Worm (Caenorhabditis elegans) whole organism, mixed stage, embryonic: ENCODE results near the gene mam-6.

ENCODE experiments used
- M03D4.4 ChIP-seq: sonication (generic microtip); optimal IDR thresholded peaks from 2 replicates; lab custom pipeline; 2017; ENCODE audit warnings: mild to moderate bottlenecking, missing genetic modification characterization, missing compliant biosample characterization
- bed-3 ChIP-seq: fragments of 200-800 bp; sonication (Bioruptor generic); optimal IDR thresholded peaks from 3 replicates; lab custom pipeline; 2018; ENCODE audit warnings: mild to moderate bottlenecking, missing genetic modification characterization, moderate library complexity, missing compliant biosample characterization
- blmp-1 ChIP-seq: fragments of 150-350 bp; optimal IDR thresholded peaks from 2 replicates; lab custom pipeline; 2014; ENCODE audit warnings: missing biosample characterization, missing genetic modification characterization
- ceh-39 ChIP-seq: fragments of 150-350 bp; optimal IDR thresholded peaks from 2 replicates; lab custom pipeline; 2014; ENCODE audit warnings: missing biosample characterization, missing genetic modification characterization
- ceh-43 ChIP-seq: fragments of 200-800 bp; sonication (Bioruptor generic); optimal IDR thresholded peaks from 2 replicates; lab custom pipeline; 2018; ENCODE audit warnings: mild to moderate bottlenecking, missing genetic modification characterization, moderate library complexity, missing compliant biosample characterization
- ceh-83 ChIP-seq: fragments of 200-800 bp; sonication (Bioruptor generic); optimal IDR thresholded peaks from 2 replicates; lab custom pipeline; 2018; ENCODE audit warnings: mild to moderate bottlenecking, missing genetic modification characterization, missing compliant biosample characterization
- ces-1 ChIP-seq: fragments of 150-350 bp; optimal IDR thresholded peaks from 2 replicates; lab custom pipeline; 2014; ENCODE audit warnings: missing biosample characterization, missing genetic modification reagents, missing genetic modification characterization
- cnd-1 ChIP-seq: fragments of 200-800 bp; sonication (Bioruptor generic); optimal IDR thresholded peaks from 2 replicates; lab custom pipeline; 2018; ENCODE audit warnings: mild to moderate bottlenecking, missing genetic modification characterization, missing compliant biosample characterization
- drap-1 ChIP-seq: fragments of 200-800 bp; sonication (Bioruptor generic); optimal IDR thresholded peaks from 3 replicates; lab custom pipeline; 2018; ENCODE audit warnings: mild to moderate bottlenecking, missing genetic modification characterization, missing compliant biosample characterization
- elt-1 ChIP-seq: sonication (generic microtip); optimal IDR thresholded peaks from 2 replicates; lab custom pipeline; 2017; ENCODE audit warnings: missing genetic modification characterization, mild to moderate bottlenecking, missing compliant biosample characterization, antibody characterized with exemption, moderate library complexity, borderline replicate concordance; ENCODE audit not compliant: insufficient read depth
- elt-3 ChIP-seq: fragments of 150-350 bp; optimal IDR thresholded peaks from 2 replicates; lab custom pipeline; 2014; ENCODE audit warnings: missing biosample characterization, missing genetic modification characterization
- flh-1 ChIP-seq: fragments of 200-800 bp; sonication (Bioruptor generic); optimal IDR thresholded peaks from 2 replicates; lab custom pipeline; 2018; ENCODE audit warnings: mild to moderate bottlenecking, missing genetic modification characterization, moderate library complexity, missing compliant biosample characterization
- ham-2 ChIP-seq: fragments of 200-800 bp; sonication (Bioruptor generic); optimal IDR thresholded peaks from 2 replicates; lab custom pipeline; 2018; ENCODE audit warnings: mild to moderate bottlenecking, missing genetic modification characterization, missing compliant biosample characterization
- hlh-1 ChIP-seq: fragments of 150-350 bp; optimal IDR thresholded peaks from 2 replicates; lab custom pipeline; 2014; ENCODE audit warnings: missing biosample characterization, missing genetic modification reagents, missing genetic modification characterization
- lin-13 ChIP-seq: fragments of 150-350 bp; optimal IDR thresholded peaks from 2 replicates; lab custom pipeline; 2014; ENCODE audit warnings: missing biosample characterization, missing genetic modification characterization
- lin-32 ChIP-seq: fragments of 200-800 bp; sonication (Bioruptor generic); optimal IDR thresholded peaks from 2 replicates; lab custom pipeline; 2018; ENCODE audit warnings: mild to moderate bottlenecking, missing genetic modification characterization, missing compliant biosample characterization
- lsy-2 ChIP-seq: fragments of 150-350 bp; optimal IDR thresholded peaks from 2 replicates; lab custom pipeline; 2014; ENCODE audit warnings: missing biosample characterization, missing genetic modification characterization
- mab-5 ChIP-seq: fragments of 150-350 bp; optimal IDR thresholded peaks from 2 replicates; lab custom pipeline; 2014; ENCODE audit warnings: missing biosample characterization, missing genetic modification characterization
- mep-1 ChIP-seq: fragments of 150-350 bp; optimal IDR thresholded peaks from 2 replicates; lab custom pipeline; 2017; ENCODE audit warnings: missing biosample characterization, missing genetic modification reagents, missing genetic modification characterization, inconsistent platforms
- mls-2 ChIP-seq: sonication (generic microtip); optimal IDR thresholded peaks from 2 replicates; lab custom pipeline; 2016; ENCODE audit warnings: mild to moderate bottlenecking, missing genetic modification characterization, moderate library complexity, missing compliant biosample characterization
- nhr-12 ChIP-seq: fragments of 150-350 bp; optimal IDR thresholded peaks from 2 replicates; lab custom pipeline; 2014; ENCODE audit warnings: missing biosample characterization, missing genetic modification characterization
- nhr-2 ChIP-seq: fragments of 150-350 bp; optimal IDR thresholded peaks from 2 replicates; lab custom pipeline; 2014; ENCODE audit warnings: missing biosample characterization, missing genetic modification characterization
- nhr-237 ChIP-seq: fragments of 150-350 bp; optimal IDR thresholded peaks from 2 replicates; lab custom pipeline; 2014; ENCODE audit warnings: missing biosample characterization, missing genetic modification characterization
- nhr-28 ChIP-seq: fragments of 150-350 bp; optimal IDR thresholded peaks from 2 replicates; lab custom pipeline; 2014; ENCODE audit warnings: missing biosample characterization, missing genetic modification characterization
- nhr-76 ChIP-seq: sonication (generic microtip); optimal IDR thresholded peaks from 2 replicates; lab custom pipeline; 2017; ENCODE audit warnings: missing biosample characterization, missing genetic modification characterization
- pha-4 ChIP-seq: fragments of 150-350 bp; optimal IDR thresholded peaks from 2 replicates; lab custom pipeline; 2018; ENCODE audit warnings: missing biosample characterization, missing genetic modification reagents, missing genetic modification characterization
- sem-2 ChIP-seq: fragments of 200-800 bp; sonication (Bioruptor generic); optimal IDR thresholded peaks from 2 replicates; lab custom pipeline; 2018; ENCODE audit warnings: mild to moderate bottlenecking, missing genetic modification characterization, missing compliant biosample characterization
- snpc-4 ChIP-seq: fragments of 150-350 bp; optimal IDR thresholded peaks from 2 replicates; lab custom pipeline; 2014; ENCODE audit warnings: missing biosample characterization, missing genetic modification characterization
- sptf-1 ChIP-seq: sonication (generic microtip); optimal IDR thresholded peaks from 2 replicates; lab custom pipeline; 2017; ENCODE audit warnings: mild to moderate bottlenecking, missing genetic modification characterization, moderate library complexity, missing compliant biosample characterization
- tbx-8 ChIP-seq: fragments of 200-800 bp; sonication (Bioruptor generic); optimal IDR thresholded peaks from 2 replicates; lab custom pipeline; 2018; ENCODE audit warnings: mild to moderate bottlenecking, missing genetic modification characterization, moderate library complexity, missing compliant biosample characterization
- unc-120 ChIP-seq: sonication (generic microtip); optimal IDR thresholded peaks from 2 replicates; lab custom pipeline; 2017; ENCODE audit warnings: missing genetic modification characterization, missing compliant biosample characterization; ENCODE audit not compliant: poor library complexity, severe bottlenecking
- unc-39 ChIP-seq: fragments of 150-350 bp; optimal IDR thresholded peaks from 2 replicates; lab custom pipeline; 2014; ENCODE audit warnings: missing biosample characterization, missing genetic modification characterization
- unc-62 ChIP-seq: fragments of 150-350 bp; optimal IDR thresholded peaks from 2 replicates; lab custom pipeline; 2014; ENCODE audit warnings: missing biosample characterization, missing genetic modification reagents, missing genetic modification characterization
- zip-8 ChIP-seq: fragments of 150-350 bp; optimal IDR thresholded peaks from 2 replicates; lab custom pipeline; 2014; ENCODE audit warnings: missing biosample characterization, missing genetic modification characterization
- ztf-11 ChIP-seq: fragments of 150-350 bp; optimal IDR thresholded peaks from 2 replicates; lab custom pipeline; 2014; ENCODE audit warnings: missing biosample characterization, missing genetic modification characterization

Gene mam-6

ce11 chrX:15050006-15050405, 19.1 kb downstream of the mam-6 start:
- TF ChIP-seq unc-39 (tag; lab: Kevin White, UChicago) (no peak), ceh-43 (GFP tag; lab: Kevin White, UChicago) (no peak), ces-1 (no peak), nhr-28 (tag; lab: Kevin White, UChicago) (no peak), pha-4 (no peak), sptf-1 (no peak), ztf-11 (no peak), nhr-76 (tag; lab: Kevin White, UChicago) (no peak), tbx-8 (GFP tag; lab: Kevin White, UChicago) (no peak), sem-2 (GFP tag; lab: Kevin White, UChicago) (no peak), ceh-83 (GFP tag; lab: Kevin White, UChicago) (no peak), elt-1 (no peak), M03D4.4 (no peak), lin-13 (tag; lab: Kevin White, UChicago) (no peak), mep-1 (tag; lab: Kevin White, UChicago) (no peak), bed-3 (no peak), nhr-237 (tag; lab: Kevin White, UChicago) (no peak), blmp-1 (tag; lab: Kevin White, UChicago) (no peak)

- TF ChIP-seq nhr-28 (tag; lab: Kevin White, UChicago) = no peak
- TF ChIP-seq M03D4.4 = no peak
- TF ChIP-seq mep-1 (tag; lab: Kevin White, UChicago) = no peak
- TF ChIP-seq unc-62 = no peak
- no peak for TF ChIP-seq drap-1 (GFP tag; lab: Kevin White, UChicago)
- no peak for TF ChIP-seq sem-2 (GFP tag; lab: Kevin White, UChicago)
- no peak for TF ChIP-seq flh-1
- TF ChIP-seq unc-39 (tag; lab: Kevin White, UChicago) = no peak
- TF ChIP-seq ceh-83 (GFP tag; lab: Kevin White, UChicago) = no peak
- no peak for TF ChIP-seq nhr-76 (tag; lab: Kevin White, UChicago)
- no peak for TF ChIP-seq elt-3
- TF ChIP-seq ces-1 = no peak
- no peak for TF ChIP-seq nhr-237 (tag; lab: Kevin White, UChicago)
- no peak for TF ChIP-seq snpc-4
- TF ChIP-seq zip-8 (tag; lab: Kevin White, UChicago) = no peak
- no peak for TF ChIP-seq ceh-43 (GFP tag; lab: Kevin White, UChicago)
- no peak for TF ChIP-seq unc-120 (tag; lab: Kevin White, UChicago)
- TF ChIP-seq lin-32 = no peak
These were observed 21.6 kb downstream of the mam-6 start for ce11 chrX:15047541-15047940.

- TF ChIP-seq nhr-2 (tag; lab: Kevin White, UChicago) (no peak), ztf-11 (no peak), nhr-12 (tag; lab: Kevin White, UChicago) (no peak), zip-8 (tag; lab: Kevin White, UChicago) (no peak), snpc-4 (no peak), unc-39 (tag; lab: Kevin White, UChicago) (no peak), ham-2 (GFP tag; lab: Kevin White, UChicago) (no peak), nhr-28 (tag; lab: Kevin White, UChicago) (no peak), mep-1 (tag; lab: Kevin White, UChicago) (no peak), lin-13 (tag; lab: Kevin White, UChicago) (no peak), hlh-1 (no peak), drap-1 (GFP tag; lab: Kevin White, UChicago) (no peak), flh-1 (no peak), ceh-39 (no peak), mls-2 (tag; lab: Kevin White, UChicago) (no peak), sem-2 (GFP tag; lab: Kevin White, UChicago) (no peak), lin-32 (no peak)
These were observed 23.7 kb downstream of the mam-6 start for ce11 chrX:15045401-15045800.

ce11 chrX:15042549-15042948, 26.6 kb downstream of the mam-6 start:
- TF ChIP-seq cnd-1 (tag; lab: Kevin White, UChicago) = no peak
- no peak for TF ChIP-seq zip-8 (tag; lab: Kevin White, UChicago)
- no peak for TF ChIP-seq flh-1
- no peak for TF ChIP-seq sem-2 (GFP tag; lab: Kevin White, UChicago)
- no peak for TF ChIP-seq mab-5 (tag; lab: Kevin White, UChicago)
- no peak for TF ChIP-seq lsy-2 (tag; lab: Kevin White, UChicago)
- TF ChIP-seq ceh-39 = no peak
